Worm (Caenorhabditis elegans) whole organism, early embryonic: ENCODE data around the gene irld-20.

ENCODE experiments used
- B0310.2 ChIP-seq: sonication (generic microtip); optimal IDR thresholded peaks from 2 replicates; lab custom pipeline; 2016; ENCODE audit warnings: mild to moderate bottlenecking, missing genetic modification characterization, missing compliant biosample characterization
- F13C5.2 ChIP-seq: sonication (generic microtip); optimal IDR thresholded peaks from 2 replicates; lab custom pipeline; 2017; ENCODE audit warnings: mild to moderate bottlenecking, missing genetic modification characterization, inconsistent platforms, missing compliant biosample characterization
- ama-1 ChIP-seq: fragments of 150-350 bp; optimal IDR thresholded peaks from 2 replicates; lab custom pipeline; 2014
- tbx-37 ChIP-seq: fragments of 200-800 bp; sonication (Bioruptor generic); conservative IDR thresholded peaks from 2 replicates; pipeline ENCODE4 v1.3.6; 2022; ENCODE audit warnings: missing genetic modification reagents, missing genetic modification characterization, missing compliant biosample characterization

ce11 chrIII:12728149-12728548, 22.8 kb upstream of the irld-20 start:
- TF ChIP-seq tbx-37 (GFP tag; lab: Robert Waterston, UW), result no peak
- TF ChIP-seq B0310.2, result no peak
- TF ChIP-seq ama-1 (lab: Kevin White, UChicago), result no peak
- TF ChIP-seq F13C5.2 (tag; lab: Kevin White, UChicago), result no peak
